Fruit fly (Drosophila melanogaster) whole organism, embryonic: ENCODE measurements around the gene ArfGAP3.

Source experiments
- ATbp ChIP-seq: fragments of 200-800 bp; sonication (Bioruptor generic); optimal IDR thresholded peaks from 2 replicates; lab custom pipeline; 2017; ENCODE audit warnings: missing biosample characterization, mild to moderate bottlenecking, missing genetic modification characterization, missing genetic modification reagents
- Atf3 ChIP-seq: fragments of 200-800 bp; sonication (Bioruptor generic); optimal IDR thresholded peaks from 3 replicates; lab custom pipeline; 2016; ENCODE audit warnings: missing biosample characterization, missing genetic modification characterization
- Bdp1 ChIP-seq: fragments of 200-800 bp; sonication (Bioruptor generic); optimal IDR thresholded peaks from 3 replicates; lab custom pipeline; 2016; ENCODE audit warnings: missing biosample characterization, missing genetic modification characterization
- CG10321 ChIP-seq: fragments of 200-800 bp; sonication (Bioruptor generic); IDR thresholded peaks from 2 replicates; pipeline ENCODE4 v1.3.6; 2022; ENCODE audit warnings: missing biosample characterization, missing genetic modification characterization
- CG10959 ChIP-seq: fragments of 200-800 bp; sonication (Bioruptor generic); IDR thresholded peaks from 2 replicates; pipeline ENCODE4 v1.3.6; 2022; ENCODE audit warnings: missing biosample characterization, missing genetic modification characterization
- CG12104 ChIP-seq: fragments of 200-800 bp; sonication (Bioruptor generic); optimal IDR thresholded peaks from 3 replicates; lab custom pipeline; 2016; ENCODE audit warnings: missing biosample characterization, missing genetic modification characterization
- CG12391 ChIP-seq: fragments of 200-800 bp; sonication (Bioruptor generic); optimal IDR thresholded peaks from 3 replicates; lab custom pipeline; 2018; ENCODE audit warnings: missing biosample characterization, mild to moderate bottlenecking, missing genetic modification characterization, moderate library complexity
- CG13894 ChIP-seq: fragments of 200-800 bp; sonication (Bioruptor generic); optimal IDR thresholded peaks from 3 replicates; lab custom pipeline; 2018; ENCODE audit warnings: missing biosample characterization, mild to moderate bottlenecking, missing genetic modification characterization, moderate library complexity
- CG14860 ChIP-seq: fragments of 200-800 bp; sonication (Bioruptor generic); IDR thresholded peaks from 3 replicates; pipeline ENCODE4 v1.3.6; 2022; ENCODE audit warnings: missing biosample characterization, missing genetic modification characterization; ENCODE audit not compliant: partially characterized antibody
- CG14965 ChIP-seq: fragments of 200-800 bp; sonication (Bioruptor generic); optimal IDR thresholded peaks from 2 replicates; lab custom pipeline; 2016; ENCODE audit warnings: missing biosample characterization, missing genetic modification characterization, borderline replicate concordance
- CG15269 ChIP-seq: fragments of 200-800 bp; sonication (Bioruptor generic); optimal IDR thresholded peaks from 2 replicates; lab custom pipeline; 2018; ENCODE audit warnings: missing biosample characterization, mild to moderate bottlenecking, missing genetic modification characterization, moderate library complexity
- CG15479 ChIP-seq: fragments of 200-800 bp; sonication (Bioruptor generic); optimal IDR thresholded peaks from 3 replicates; lab custom pipeline; 2019; ENCODE audit warnings: missing biosample characterization, mild to moderate bottlenecking, missing genetic modification characterization, moderate library complexity
- CG15696 ChIP-seq: fragments of 200-800 bp; sonication (Bioruptor generic); optimal IDR thresholded peaks from 2 replicates; lab custom pipeline; 2019; ENCODE audit warnings: missing biosample characterization, mild to moderate bottlenecking, missing genetic modification characterization, moderate library complexity
- CG16863 ChIP-seq: fragments of 200-800 bp; sonication (Bioruptor generic); optimal IDR thresholded peaks from 3 replicates; lab custom pipeline; 2016; ENCODE audit warnings: missing biosample characterization, missing genetic modification characterization
- CG2199 ChIP-seq: fragments of 200-800 bp; sonication (Bioruptor generic); IDR thresholded peaks from 3 replicates; pipeline ENCODE4 v1.3.6; 2022; ENCODE audit warnings: missing biosample characterization, missing genetic modification characterization
- CG2875 ChIP-seq: fragments of 200-800 bp; sonication (Bioruptor generic); optimal IDR thresholded peaks from 2 replicates; lab custom pipeline; 2017; ENCODE audit warnings: missing biosample characterization, mild to moderate bottlenecking, missing genetic modification characterization, missing genetic modification reagents
- CG30431 ChIP-seq: fragments of 200-800 bp; sonication (Bioruptor generic); optimal IDR thresholded peaks from 2 replicates; lab custom pipeline; 2017; ENCODE audit warnings: missing biosample characterization, missing genetic modification characterization
- CG31224 ChIP-seq: fragments of 200-800 bp; sonication (Bioruptor generic); IDR thresholded peaks from 2 replicates; pipeline ENCODE4 v1.3.6; 2022; ENCODE audit warnings: missing biosample characterization, missing genetic modification characterization
- CG4424 ChIP-seq: fragments of 200-800 bp; sonication (Bioruptor generic); optimal IDR thresholded peaks from 3 replicates; lab custom pipeline; 2016; ENCODE audit warnings: missing biosample characterization, missing genetic modification characterization
- CG4617 ChIP-seq: fragments of 200-800 bp; sonication (Bioruptor generic); optimal IDR thresholded peaks from 3 replicates; lab custom pipeline; 2016; ENCODE audit warnings: missing biosample characterization, missing genetic modification characterization, borderline replicate concordance
- CG4820 ChIP-seq: fragments of 200-800 bp; sonication (Bioruptor generic); optimal IDR thresholded peaks from 3 replicates; lab custom pipeline; 2016; ENCODE audit warnings: missing biosample characterization, missing genetic modification characterization
- CG6765 ChIP-seq: fragments of 200-800 bp; sonication (Bioruptor generic); optimal IDR thresholded peaks from 3 replicates; lab custom pipeline; 2017; ENCODE audit warnings: missing biosample characterization, mild to moderate bottlenecking, missing genetic modification characterization
- CG7987 ChIP-seq: fragments of 200-800 bp; sonication (Bioruptor generic); optimal IDR thresholded peaks from 2 replicates; lab custom pipeline; 2018; ENCODE audit warnings: missing biosample characterization, mild to moderate bottlenecking, missing genetic modification characterization, moderate library complexity
- CG8388 ChIP-seq: fragments of 200-800 bp; sonication (Bioruptor generic); optimal IDR thresholded peaks from 2 replicates; lab custom pipeline; 2019; ENCODE audit warnings: missing biosample characterization, mild to moderate bottlenecking, missing genetic modification characterization, moderate library complexity
- CG8478 ChIP-seq: fragments of >200 bp; optimal IDR thresholded peaks from 2 replicates; lab custom pipeline; 2018
- CG9215 ChIP-seq: fragments of 200-800 bp; sonication (Bioruptor generic); IDR thresholded peaks from 2 replicates; pipeline ENCODE4 v1.3.6; 2022; ENCODE audit warnings: missing biosample characterization, missing genetic modification characterization
- CG9609 ChIP-seq: fragments of 200-800 bp; sonication (Bioruptor generic); optimal IDR thresholded peaks from 3 replicates; lab custom pipeline; 2016; ENCODE audit warnings: missing biosample characterization, missing genetic modification characterization
- D19A ChIP-seq: fragments of 200-800 bp; optimal IDR thresholded peaks from 3 replicates; lab custom pipeline; 2019; ENCODE audit warnings: missing biosample characterization, mild to moderate bottlenecking, missing genetic modification characterization, moderate library complexity
- Dp ChIP-seq: fragments of 200-800 bp; sonication (Bioruptor generic); optimal IDR thresholded peaks from 2 replicates; lab custom pipeline; 2018; ENCODE audit warnings: missing biosample characterization, mild to moderate bottlenecking, missing genetic modification characterization, moderate library complexity
- Elba2 ChIP-seq: fragments of 200-800 bp; sonication (Bioruptor generic); optimal IDR thresholded peaks from 3 replicates; lab custom pipeline; 2016; ENCODE audit warnings: missing biosample characterization, missing genetic modification characterization
- HmgD ChIP-seq: fragments of 200-800 bp; sonication (Bioruptor generic); optimal IDR thresholded peaks from 3 replicates; lab custom pipeline; 2016; ENCODE audit warnings: missing biosample characterization, missing genetic modification characterization
- Mad ChIP-seq: fragments of 200-800 bp; sonication (Bioruptor generic); optimal IDR thresholded peaks from 2 replicates; lab custom pipeline; 2016; ENCODE audit warnings: missing biosample characterization, missing genetic modification characterization
- Mrtf ChIP-seq: fragments of 200-800 bp; sonication (Bioruptor generic); IDR thresholded peaks from 3 replicates; pipeline ENCODE4 v1.3.6; 2022; ENCODE audit warnings: missing biosample characterization, missing genetic modification characterization
- NC2α ChIP-seq: fragments of 200-800 bp; sonication (Bioruptor generic); optimal IDR thresholded peaks from 2 replicates; lab custom pipeline; 2016; ENCODE audit warnings: missing biosample characterization, missing genetic modification characterization
- Opbp ChIP-seq: fragments of 200-800 bp; sonication (Bioruptor generic); IDR thresholded peaks from 3 replicates; pipeline ENCODE4 v1.3.6; 2022; ENCODE audit warnings: missing biosample characterization, missing genetic modification characterization; ENCODE audit not compliant: partially characterized antibody
- Poxn ChIP-seq: fragments of 200-800 bp; sonication (Bioruptor generic); IDR thresholded peaks from 2 replicates; pipeline ENCODE4 v1.3.6; 2022; ENCODE audit warnings: missing biosample characterization, missing genetic modification characterization
- bsh ChIP-seq, 2 experiments: fragments of 200-800 bp; sonication (Bioruptor generic); optimal IDR thresholded peaks; 2 replicates each; lab custom pipeline; 2017 to 2018; ENCODE audit warnings: mild to moderate bottlenecking in 2 of 2, missing biosample characterization in 2 of 2, missing genetic modification characterization in 2 of 2, moderate library complexity in 1 of 2
- caup ChIP-seq: fragments of 200-800 bp; sonication (Bioruptor generic); optimal IDR thresholded peaks from 3 replicates; lab custom pipeline; 2017; ENCODE audit warnings: missing biosample characterization, mild to moderate bottlenecking, missing genetic modification characterization, moderate library complexity; ENCODE audit not compliant: severe bottlenecking
- corto ChIP-seq: fragments of 200-800 bp; sonication (Bioruptor generic); optimal IDR thresholded peaks from 2 replicates; lab custom pipeline; 2016; ENCODE audit warnings: missing biosample characterization, mild to moderate bottlenecking, missing genetic modification characterization, moderate library complexity
- crc ChIP-seq: fragments of 200-800 bp; sonication (Bioruptor generic); optimal IDR thresholded peaks from 2 replicates; lab custom pipeline; 2016; ENCODE audit warnings: missing biosample characterization, missing genetic modification characterization
- dati ChIP-seq: fragments of 200-800 bp; sonication (Bioruptor generic); IDR thresholded peaks from 2 replicates; pipeline ENCODE4 v1.3.6; 2022; ENCODE audit warnings: missing biosample characterization, missing genetic modification characterization
- dm ChIP-seq: fragments of 200-800 bp; sonication (Bioruptor generic); optimal IDR thresholded peaks from 3 replicates; lab custom pipeline; 2016; ENCODE audit warnings: missing biosample characterization, missing genetic modification characterization
- dpn ChIP-seq, 2 experiments: fragments of 200-800 bp; sonication (Bioruptor generic); optimal IDR thresholded peaks; 3 replicates each; lab custom pipeline; 2016; ENCODE audit warnings: missing biosample characterization in 2 of 2, missing genetic modification characterization in 2 of 2
- en ChIP-seq: fragments of 200-800 bp; sonication (Bioruptor generic); optimal IDR thresholded peaks from 2 replicates; lab custom pipeline; 2016; ENCODE audit warnings: missing biosample characterization, missing genetic modification characterization
- hth ChIP-seq: fragments of >200 bp; optimal IDR thresholded peaks from 2 replicates; lab custom pipeline; 2017; ENCODE audit warnings: inconsistent platforms
- repo ChIP-seq: fragments of 200-800 bp; sonication (Bioruptor generic); optimal IDR thresholded peaks from 2 replicates; lab custom pipeline; 2016; ENCODE audit warnings: missing biosample characterization, missing genetic modification characterization
- sr ChIP-seq: fragments of 200-800 bp; sonication (Bioruptor generic); IDR thresholded peaks from 3 replicates; pipeline ENCODE4 v1.3.6; 2022; ENCODE audit warnings: missing biosample characterization, missing genetic modification characterization
- vvl ChIP-seq: fragments of 200-800 bp; sonication (Bioruptor generic); IDR thresholded peaks from 2 replicates; pipeline ENCODE4 v1.3.6; 2022; ENCODE audit warnings: missing biosample characterization, missing genetic modification characterization
- wor ChIP-seq: fragments of 200-800 bp; sonication (Bioruptor generic); IDR thresholded peaks from 2 replicates; pipeline ENCODE4 v1.3.6; 2022; ENCODE audit warnings: missing biosample characterization, missing genetic modification characterization
- z ChIP-seq: fragments of 200-800 bp; sonication (Bioruptor generic); IDR thresholded peaks from 3 replicates; pipeline ENCODE4 v1.3.6; 2022; ENCODE audit warnings: missing biosample characterization, missing genetic modification characterization

ArfGAP3 gene

dm6 chr3L:22717137-22717767 lies at the start of gene ArfGAP3, which contains the start of gene CG32452 (continued):
- TF ChIP-seq dati (no peak), wor (peak; percentile 52), CG2199 (no peak), bsh (GFP tag; optimal IDR thresholded peaks at IDR 0.05; lab: Kevin White, UChicago) (peak in 1 of 2 experiments; percentile 64), hth (no peak), vvl (GFP tag; lab: Robert Waterston, UW) (peak; percentile 77), NC2α (GFP tag; lab: Kevin White, UChicago) (no peak), CG13894 (tag; lab: Kevin White, UChicago) (peak; percentile 66), CG16863 (GFP tag; lab: Kevin White, UChicago) (no peak), dm (GFP tag; lab: Kevin White, UChicago) (peak; percentile 43), CG10321 (GFP tag; lab: Robert Waterston, UW) (no peak), CG8478 (no peak), CG4820 (GFP tag; lab: Kevin White, UChicago) (peak; percentile 67), CG4617 (GFP tag; lab: Kevin White, UChicago) (no peak), repo (GFP tag; lab: Kevin White, UChicago) (no peak), CG10959 (0 out of 2 replicates have a peak, but pooled peaks have one; percentile 36), dpn (GFP tag; optimal IDR thresholded peaks at IDR 0.05; lab: Kevin White, UChicago) (peak; percentile 68 to 82), CG7987 (GFP tag; lab: Kevin White, UChicago) (no peak), CG14965 (GFP tag; lab: Kevin White, UChicago) (no peak), CG8388 (GFP tag; lab: Kevin White, UChicago) (peak; percentile 57), CG15269 (tag; lab: Kevin White, UChicago) (peak; percentile 75), CG9215 (peak; percentile 67), CG9609 (GFP tag; lab: Kevin White, UChicago) (peak; percentile 58), CG6765 (no peak), CG15479 (GFP tag; lab: Kevin White, UChicago) (no peak), en (GFP tag; lab: Kevin White, UChicago) (peak; percentile 5), CG31224 (GFP tag; lab: Robert Waterston, UW) (peak; percentile 41; the same call in 1 of the 2 replicates), HmgD (peak; percentile 41), ATbp (GFP tag; lab: Kevin White, UChicago) (peak; percentile 29), Mad (GFP tag; lab: Kevin White, UChicago) (peak; percentile 71), Opbp (GFP tag; lab: Robert Waterston, UW) (peak; percentile 67; the same call in 2 of the 3 replicates), Dp (GFP tag; lab: Kevin White, UChicago) (peak; percentile 51), Bdp1 (GFP tag; lab: Kevin White, UChicago) (peak; percentile 52), crc (peak; percentile 26), CG30431 (GFP tag; lab: Kevin White, UChicago) (peak; percentile 47), Atf3 (GFP tag; lab: Kevin White, UChicago) (peak; percentile 38), CG12104 (GFP tag; lab: Kevin White, UChicago) (peak; percentile 73), CG4424 (peak; percentile 77), Mrtf (GFP tag; lab: Robert Waterston, UW) (no peak; the same call in 2 of the 3 replicates), Poxn (no peak), Elba2 (GFP tag; lab: Kevin White, UChicago) (no peak), corto (GFP tag; lab: Kevin White, UChicago) (no peak), z (GFP tag; lab: Robert Waterston, UW) (no peak), CG14860 (GFP tag; lab: Robert Waterston, UW) (no peak), CG2875 (GFP tag; lab: Kevin White, UChicago) (peak; percentile 36), caup (GFP tag; lab: Kevin White, UChicago) (peak; percentile 72), D19A (tag; lab: Kevin White, UChicago) (peak; percentile 66), CG15696 (tag; lab: Kevin White, UChicago) (peak; percentile 73), CG12391 (tag; lab: Kevin White, UChicago) (peak; percentile 87), sr (no peak)
